Fruit fly (Drosophila melanogaster): ENCODE results near the gene CG9287.
A peak's percentile ranks its signal among the peaks of the same experiment; 100 is the strongest.

CG9287 gene

dm6 chr2L:8691292-8691975 lies 11.8 kb upstream of the CG9287 start:
- TF ChIP-seq Dfd (GFP tag; optimal IDR thresholded peaks at IDR 0.05) (no peak), Dif (GFP tag; optimal IDR thresholded peaks at IDR 0.05; ENCODE audit: partially characterized antibody) (peak; percentile 79), psq (GFP tag; optimal IDR thresholded peaks at IDR 0.05) (peak; percentile 84), dl (GFP tag; optimal IDR thresholded peaks at IDR 0.05; ENCODE audit: insufficient read depth in 1 of 2, partially characterized antibody in 2 of 2) (peak in 1 of 2 experiments; percentile 82), dsf (GFP tag; optimal IDR thresholded peaks at IDR 0.05; ENCODE audit: borderline replicate concordance) (peak; percentile 45), HLH106 (tag; optimal IDR thresholded peaks at IDR 0.05) (peak; percentile 90), sv (GFP tag; optimal IDR thresholded peaks at IDR 0.05) (peak; percentile 78), fru (GFP tag; optimal IDR thresholded peaks at IDR 0.05) (peak; percentile 89), lola (GFP tag; optimal IDR thresholded peaks at IDR 0.05) (no peak), woc (GFP tag; optimal IDR thresholded peaks at IDR 0.05) (peak; percentile 85), pan (optimal IDR thresholded peaks at IDR 0.05) (no peak), Myc (optimal IDR thresholded peaks at IDR 0.05) (no peak), foxo (GFP tag; optimal IDR thresholded peaks at IDR 0.05) (peak in 1 of 2 experiments; percentile 91), Vsx2 (GFP tag; optimal IDR thresholded peaks at IDR 0.05; ENCODE audit: partially characterized antibody) (no peak), sage (GFP tag; optimal IDR thresholded peaks at IDR 0.05) (peak; percentile 70), usp (GFP tag; optimal IDR thresholded peaks at IDR 0.05) (no peak), brk (GFP tag; optimal IDR thresholded peaks at IDR 0.05) (peak; percentile 84), tai (GFP tag; optimal IDR thresholded peaks at IDR 0.05) (no peak), Rel (GFP tag; optimal IDR thresholded peaks at IDR 0.05) (peak; percentile 44), Rel (tag; optimal IDR thresholded peaks at IDR 0.05) (no peak), Abd-B (GFP tag; optimal IDR thresholded peaks at IDR 0.05) (no peak), dmrt93B (GFP tag; optimal IDR thresholded peaks at IDR 0.05) (peak; percentile 81), Hr78 (GFP tag; optimal IDR thresholded peaks at IDR 0.05) (no peak), h (GFP tag; optimal IDR thresholded peaks at IDR 0.05) (peak; percentile 87), Hnf4 (GFP tag; optimal IDR thresholded peaks at IDR 0.05) (peak; percentile 83), CrebA (GFP tag; optimal IDR thresholded peaks at IDR 0.05; ENCODE audit: borderline replicate concordance) (peak; percentile 47), CG9705 (GFP tag; optimal IDR thresholded peaks at IDR 0.05) (peak; percentile 66), GATAd (GFP tag; optimal IDR thresholded peaks at IDR 0.05) (no peak), Jra (GFP tag; optimal IDR thresholded peaks at IDR 0.05) (peak; percentile 53), br (GFP tag; optimal IDR thresholded peaks at IDR 0.05) (peak; percentile 78), CG32264 (GFP tag; optimal IDR thresholded peaks at IDR 0.05) (peak; percentile 49), Mio (GFP tag; optimal IDR thresholded peaks at IDR 0.05) (no peak), OdsH (GFP tag; optimal IDR thresholded peaks at IDR 0.05) (peak; percentile 91), Hr83 (GFP tag; optimal IDR thresholded peaks at IDR 0.05; ENCODE audit: poor library complexity, severe bottlenecking) (peak; percentile 76), jim (GFP tag; optimal IDR thresholded peaks at IDR 0.05) (no peak), N (GFP tag; optimal IDR thresholded peaks at IDR 0.05) (no peak), rgr (GFP tag; optimal IDR thresholded peaks at IDR 0.05) (peak; percentile 84), ey (GFP tag; optimal IDR thresholded peaks at IDR 0.05) (peak; percentile 75), Sp1 (GFP tag; optimal IDR thresholded peaks at IDR 0.05) (peak; percentile 94)

dm6 chr2L:8690913-8691291 lies 11.3 kb upstream of the CG9287 start:
- peak; percentile 13 for TF ChIP-seq Hr83 (GFP tag; optimal IDR thresholded peaks at IDR 0.05; ENCODE audit: poor library complexity, severe bottlenecking)
- peak; percentile 9 for TF ChIP-seq Dif (GFP tag; optimal IDR thresholded peaks at IDR 0.05; ENCODE audit: partially characterized antibody)
- no peak for TF ChIP-seq Rel (GFP tag; optimal IDR thresholded peaks at IDR 0.05)
- TF ChIP-seq Rel (tag; optimal IDR thresholded peaks at IDR 0.05): peak; percentile 75
- TF ChIP-seq Hnf4 (GFP tag; optimal IDR thresholded peaks at IDR 0.05): no peak

DNA sequence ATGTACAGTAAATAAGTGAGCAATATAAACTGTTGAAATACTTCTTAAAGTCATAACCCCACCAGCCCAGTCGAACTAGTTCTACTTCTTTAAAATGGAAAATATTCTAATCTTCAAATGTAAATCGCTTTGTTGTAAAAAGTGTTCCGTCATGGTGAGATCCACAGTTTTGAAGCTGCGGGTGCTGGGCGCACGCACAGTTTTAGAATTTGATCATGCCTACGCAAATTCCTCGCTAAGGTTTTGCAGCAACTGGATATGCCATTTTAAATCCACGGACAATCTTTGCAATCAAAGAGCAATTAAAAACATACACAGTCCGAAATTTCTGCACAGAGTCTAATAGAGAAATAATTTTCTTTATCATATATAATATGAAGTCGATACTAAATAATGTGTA lies 10.8 kb upstream of the CG9287 start:
- TF ChIP-seq Hnf4 (GFP tag; optimal IDR thresholded peaks at IDR 0.05) (peak; percentile 3), Rel (GFP tag; optimal IDR thresholded peaks at IDR 0.05) (no peak), Rel (tag; optimal IDR thresholded peaks at IDR 0.05) (no peak)

Data from whole organism, wandering third instar larva.